Fruit fly (Drosophila melanogaster) whole organism, pupa: ENCODE data around the gene Sb.
"Not testable (repeated sequence)": the region's sequence is repeated elsewhere in the genome, so short reads cannot be mapped to it uniquely, and the experiment has no call there.

ENCODE experiments used
- CG10348 ChIP-seq: fragments of 200-800 bp; sonication (Bioruptor generic); IDR thresholded peaks from 2 replicates; pipeline ENCODE4 v1.3.6; 2022; ENCODE audit warnings: missing biosample characterization, missing genetic modification characterization
- CG12605 ChIP-seq: fragments of 200-800 bp; sonication (Bioruptor generic); IDR thresholded peaks from 2 replicates; pipeline ENCODE4 v1.3.6; 2022; ENCODE audit warnings: missing biosample characterization, missing genetic modification characterization
- CG13204 ChIP-seq: fragments of 200-800 bp; sonication (Bioruptor generic); optimal IDR thresholded peaks from 2 replicates; lab custom pipeline; 2018; ENCODE audit warnings: missing biosample characterization, mild to moderate bottlenecking, missing genetic modification characterization, moderate library complexity
- CG14655 ChIP-seq: fragments of 200-800 bp; sonication (Bioruptor generic); optimal IDR thresholded peaks from 3 replicates; lab custom pipeline; 2017; ENCODE audit warnings: mild to moderate bottlenecking, missing biosample characterization, missing genetic modification reagents, missing genetic modification characterization
- CG15710 ChIP-seq: fragments of 200-800 bp; sonication (Bioruptor generic); optimal IDR thresholded peaks from 2 replicates; lab custom pipeline; 2018; ENCODE audit warnings: missing biosample characterization, mild to moderate bottlenecking, missing genetic modification characterization, moderate library complexity
- CG34367 ChIP-seq: fragments of 200-800 bp; sonication (Bioruptor generic); optimal IDR thresholded peaks from 2 replicates; lab custom pipeline; 2018; ENCODE audit warnings: missing biosample characterization, mild to moderate bottlenecking, missing genetic modification characterization
- CG4496 ChIP-seq: fragments of 200-800 bp; sonication (Bioruptor generic); IDR thresholded peaks from 3 replicates; pipeline ENCODE4 v1.3.6; 2022; ENCODE audit warnings: missing biosample characterization, missing genetic modification characterization
- CG8159 ChIP-seq: fragments of 200-800 bp; sonication (Bioruptor generic); optimal IDR thresholded peaks from 3 replicates; lab custom pipeline; 2018; ENCODE audit warnings: missing biosample characterization, mild to moderate bottlenecking, missing genetic modification characterization, moderate library complexity
- CG8301 ChIP-seq: fragments of 200-800 bp; sonication (Bioruptor generic); optimal IDR thresholded peaks from 2 replicates; lab custom pipeline; 2018; ENCODE audit warnings: missing biosample characterization, mild to moderate bottlenecking, missing genetic modification characterization
- CG9948 ChIP-seq: fragments of 200-800 bp; sonication (Bioruptor generic); optimal IDR thresholded peaks from 2 replicates; lab custom pipeline; 2018; ENCODE audit warnings: missing biosample characterization, mild to moderate bottlenecking, missing genetic modification characterization, moderate library complexity
- EcR ChIP-seq: fragments of 200-800 bp; sonication (Bioruptor generic); optimal IDR thresholded peaks from 3 replicates; lab custom pipeline; 2019; ENCODE audit warnings: missing biosample characterization, missing genetic modification characterization, mild to moderate bottlenecking, moderate library complexity, missing genetic modification reagents
- Ets98B ChIP-seq: fragments of 200-800 bp; sonication (Bioruptor generic); IDR thresholded peaks from 2 replicates; pipeline ENCODE4 v1.3.6; 2022; ENCODE audit warnings: missing biosample characterization, missing genetic modification characterization
- Pif1A ChIP-seq: fragments of 200-800 bp; sonication (Bioruptor generic); optimal IDR thresholded peaks from 3 replicates; lab custom pipeline; 2016; ENCODE audit warnings: missing biosample characterization, missing genetic modification characterization
- Pif1B ChIP-seq: fragments of 200-800 bp; sonication (Bioruptor generic); optimal IDR thresholded peaks from 3 replicates; lab custom pipeline; 2016; ENCODE audit warnings: missing biosample characterization, missing genetic modification characterization
- Snoo ChIP-seq: fragments of 200-800 bp; sonication (Bioruptor generic); optimal IDR thresholded peaks from 3 replicates; lab custom pipeline; 2017; ENCODE audit warnings: missing biosample characterization, mild to moderate bottlenecking, missing genetic modification characterization, inconsistent platforms
- fd96Ca ChIP-seq: fragments of 200-800 bp; sonication (Bioruptor generic); IDR thresholded peaks from 3 replicates; pipeline ENCODE4 v1.3.6; 2022; ENCODE audit warnings: missing biosample characterization, missing genetic modification characterization
- gl ChIP-seq: fragments of 200-800 bp; sonication (Bioruptor generic); optimal IDR thresholded peaks from 2 replicates; lab custom pipeline; 2018; ENCODE audit warnings: missing biosample characterization, mild to moderate bottlenecking, missing genetic modification characterization
- rn ChIP-seq: fragments of 200-800 bp; sonication (Bioruptor generic); IDR thresholded peaks from 2 replicates; pipeline ENCODE4 v1.3.6; 2022; ENCODE audit warnings: missing biosample characterization, missing genetic modification characterization

Sb gene

DNA sequence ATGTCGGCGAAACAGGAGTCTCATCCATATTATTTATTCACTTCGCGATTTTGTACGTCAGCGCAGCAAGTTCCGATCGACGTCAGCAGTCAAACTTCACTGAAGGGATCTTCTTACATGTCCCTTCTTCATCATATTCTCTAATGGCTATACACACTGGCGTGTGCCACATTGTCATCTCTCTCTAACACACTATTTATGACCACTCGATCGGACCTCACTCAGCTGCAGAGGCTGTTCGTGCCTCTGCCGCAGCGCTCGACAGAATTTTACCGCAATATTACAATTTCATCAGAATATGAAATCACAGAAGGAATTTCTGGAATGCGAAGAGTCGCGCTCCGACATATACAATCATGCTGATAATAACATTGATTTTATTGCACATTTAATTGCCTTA is 73.5 kb downstream of the Sb start, which contains the start of gene Bin1:
TSS of gene Bin1 (minus strand) at position 101 of the 400 bp plus-strand sequence.
- TF ChIP-seq CG4496; Ets98B (GFP tag; lab: Robert Waterston, UW); CG13204: not testable (repeated sequence)
- TF ChIP-seq, all 21 proteins: peak for 0; not testable (repeated sequence) for 21

DNA sequence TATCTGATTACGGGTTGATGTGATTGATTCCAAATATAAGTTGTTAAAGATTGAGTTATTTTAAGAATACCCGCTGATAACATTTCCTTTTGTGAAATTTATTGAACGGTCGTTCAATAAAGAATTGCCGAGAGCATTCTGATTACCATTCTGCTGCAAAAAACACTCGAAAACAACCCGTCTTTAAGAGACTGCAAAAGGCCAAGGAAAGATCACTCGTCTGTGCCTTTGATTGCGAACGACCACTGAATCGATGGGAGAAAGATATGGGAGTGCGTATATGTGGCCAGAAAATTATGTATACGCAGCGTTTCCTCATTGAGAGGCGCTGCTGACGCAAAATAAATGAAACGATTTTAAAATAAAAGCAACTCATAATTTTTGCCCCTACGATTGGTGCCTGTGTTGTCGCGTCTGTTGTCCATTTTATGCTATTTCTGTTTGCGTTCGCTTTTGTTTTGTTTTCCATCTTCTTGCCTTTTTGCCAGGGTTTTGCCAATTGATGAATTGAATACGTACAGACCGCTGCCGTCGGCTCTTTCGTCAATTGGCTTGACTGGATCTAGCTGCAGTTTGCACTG is 74.3 kb downstream of the Sb start:
- no peak for TF ChIP-seq CG10348
- no peak for TF ChIP-seq Pif1A
- TF ChIP-seq CG14655 (GFP tag; lab: Kevin White, UChicago) = no peak
- TF ChIP-seq CG9948 = no peak
- TF ChIP-seq rn (GFP tag; lab: Robert Waterston, UW) = no peak
- no peak for TF ChIP-seq EcR (GFP tag; lab: Kevin White, UChicago)
- TF ChIP-seq Ets98B (GFP tag; lab: Robert Waterston, UW) = no peak
- TF ChIP-seq CG15710 = no peak
- TF ChIP-seq CG12605 (GFP tag; lab: Robert Waterston, UW) = no peak
- TF ChIP-seq CG13204 = no peak
- TF ChIP-seq CG8301 (tag; lab: Kevin White, UChicago) = no peak
- no peak for TF ChIP-seq fd96Ca (GFP tag; lab: Robert Waterston, UW)
- no peak for TF ChIP-seq Pif1B
- no peak for TF ChIP-seq CG34367

DNA sequence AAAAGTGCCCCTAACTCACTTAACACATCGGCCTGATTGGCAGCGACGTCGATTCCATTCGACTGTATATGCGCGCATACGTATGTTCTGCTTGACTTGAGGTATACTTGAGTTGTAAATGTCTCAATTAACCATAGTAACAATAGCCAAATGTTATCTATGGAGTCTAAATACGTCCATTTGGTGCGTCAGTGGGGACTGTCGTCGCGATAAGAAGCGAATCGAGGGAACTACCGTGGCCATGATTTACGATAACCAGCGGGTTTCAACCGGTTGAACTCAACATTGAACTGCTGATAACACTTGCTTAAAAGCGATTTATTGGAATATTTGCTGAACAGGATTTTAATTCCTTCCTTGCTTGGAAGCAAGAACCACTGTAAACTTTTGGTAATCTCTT is 74.8 kb downstream of the Sb start:
- TF ChIP-seq CG4496 = no peak
- TF ChIP-seq CG15710 = no peak
- no peak for TF ChIP-seq CG14655 (GFP tag; lab: Kevin White, UChicago)
- TF ChIP-seq rn (GFP tag; lab: Robert Waterston, UW) = no peak
- no peak for TF ChIP-seq gl (tag; lab: Kevin White, UChicago)
- no peak for TF ChIP-seq Snoo
- no peak for TF ChIP-seq CG8159
- TF ChIP-seq CG12605 (GFP tag; lab: Robert Waterston, UW) = no peak
- TF ChIP-seq, all 21 proteins: peak for 0
